Worm (Caenorhabditis elegans) whole organism, L2 larva: ENCODE data around the gene F44E2.9.

Source experiments
- C34F6.9 ChIP-seq: fragments of 150-350 bp; optimal IDR thresholded peaks from 2 replicates; lab custom pipeline; 2014; ENCODE audit warnings: missing biosample characterization, missing genetic modification characterization
- F13H6.1 ChIP-seq: sonication (generic microtip); optimal IDR thresholded peaks from 2 replicates; lab custom pipeline; 2016; ENCODE audit warnings: missing genetic modification characterization, missing compliant biosample characterization
- R02D3.7 ChIP-seq: fragments of 150-350 bp; optimal IDR thresholded peaks from 2 replicates; lab custom pipeline; 2014; ENCODE audit warnings: missing biosample characterization, missing genetic modification characterization
- ZK546.5 ChIP-seq: sonication (generic microtip); optimal IDR thresholded peaks from 2 replicates; lab custom pipeline; 2017; ENCODE audit warnings: missing biosample characterization, missing genetic modification characterization
- alr-1 ChIP-seq: fragments of 150-350 bp; optimal IDR thresholded peaks from 2 replicates; lab custom pipeline; 2014; ENCODE audit warnings: missing biosample characterization, missing genetic modification characterization
- aly-2 ChIP-seq: fragments of 150-350 bp; optimal IDR thresholded peaks from 2 replicates; lab custom pipeline; 2014; ENCODE audit warnings: missing biosample characterization, missing genetic modification characterization
- ama-1 ChIP-seq: fragments of 150-350 bp; optimal IDR thresholded peaks from 2 replicates; lab custom pipeline; 2018; ENCODE audit warnings: inconsistent platforms
- blmp-1 ChIP-seq: sonication (generic microtip); optimal IDR thresholded peaks from 2 replicates; lab custom pipeline; 2017; ENCODE audit warnings: missing genetic modification characterization, mild to moderate bottlenecking, missing compliant biosample characterization, antibody characterized with exemption, moderate library complexity; ENCODE audit not compliant: insufficient read depth
- ceh-16 ChIP-seq: fragments of 150-350 bp; optimal IDR thresholded peaks from 2 replicates; lab custom pipeline; 2014; ENCODE audit warnings: missing biosample characterization, missing genetic modification characterization
- ceh-82 ChIP-seq: fragments of 150-350 bp; optimal IDR thresholded peaks from 2 replicates; lab custom pipeline; 2014; ENCODE audit warnings: missing biosample characterization, missing genetic modification characterization
- crh-2 ChIP-seq: sonication (generic microtip); optimal IDR thresholded peaks from 2 replicates; lab custom pipeline; 2017; ENCODE audit warnings: missing biosample characterization, missing genetic modification characterization
- dmd-4 ChIP-seq: sonication (generic microtip); optimal IDR thresholded peaks from 2 replicates; lab custom pipeline; 2017; ENCODE audit warnings: missing biosample characterization, missing genetic modification characterization
- elt-1 ChIP-seq: fragments of 150-350 bp; optimal IDR thresholded peaks from 2 replicates; lab custom pipeline; 2014; ENCODE audit warnings: missing biosample characterization, missing genetic modification characterization
- fos-1 ChIP-seq: fragments of 150-350 bp; optimal IDR thresholded peaks from 2 replicates; lab custom pipeline; 2014; ENCODE audit warnings: missing biosample characterization, missing genetic modification characterization
- gmeb-1 ChIP-seq: fragments of 150-350 bp; optimal IDR thresholded peaks from 2 replicates; lab custom pipeline; 2014; ENCODE audit warnings: missing biosample characterization, missing genetic modification characterization
- lin-39 ChIP-seq: fragments of 150-350 bp; optimal IDR thresholded peaks from 2 replicates; lab custom pipeline; 2014; ENCODE audit warnings: missing biosample characterization, missing genetic modification reagents, missing genetic modification characterization
- lsy-2 ChIP-seq, 2 experiments: fragments of 150-350 bp in 1 of 2; sonication (generic microtip) in 1 of 2; optimal IDR thresholded peaks; 2 replicates each; lab custom pipeline; 2014 to 2017; ENCODE audit warnings: missing biosample characterization in 2 of 2, missing genetic modification characterization in 2 of 2
- mdl-1 ChIP-seq, 2 experiments: fragments of 150-350 bp in 1 of 2; sonication (generic microtip) in 1 of 2; optimal IDR thresholded peaks; 2 replicates each; lab custom pipeline; 2017; ENCODE audit warnings: missing biosample characterization in 2 of 2, missing genetic modification characterization in 2 of 2
- nhr-10 ChIP-seq: sonication (generic microtip); optimal IDR thresholded peaks from 2 replicates; lab custom pipeline; 2017; ENCODE audit warnings: missing biosample characterization, missing genetic modification characterization
- nhr-11 ChIP-seq: fragments of 150-350 bp; optimal IDR thresholded peaks from 2 replicates; lab custom pipeline; 2014; ENCODE audit warnings: missing biosample characterization, missing genetic modification characterization
- nhr-12 ChIP-seq: fragments of 150-350 bp; optimal IDR thresholded peaks from 2 replicates; lab custom pipeline; 2014; ENCODE audit warnings: missing biosample characterization, missing genetic modification characterization
- nhr-129 ChIP-seq: fragments of 150-350 bp; optimal IDR thresholded peaks from 2 replicates; lab custom pipeline; 2014; ENCODE audit warnings: missing biosample characterization, missing genetic modification characterization
- nhr-21 ChIP-seq: fragments of 150-350 bp; optimal IDR thresholded peaks from 2 replicates; lab custom pipeline; 2014; ENCODE audit warnings: missing biosample characterization, missing genetic modification characterization
- nhr-23 ChIP-seq: fragments of 150-350 bp; optimal IDR thresholded peaks from 2 replicates; lab custom pipeline; 2014; ENCODE audit warnings: missing biosample characterization, missing genetic modification reagents, missing genetic modification characterization
- nhr-237 ChIP-seq: fragments of 150-350 bp; optimal IDR thresholded peaks from 2 replicates; lab custom pipeline; 2014; ENCODE audit warnings: missing biosample characterization, missing genetic modification characterization
- nhr-25 ChIP-seq: fragments of 150-350 bp; sonication (generic microtip); optimal IDR thresholded peaks from 3 replicates; lab custom pipeline; 2014; ENCODE audit warnings: missing biosample characterization, missing genetic modification characterization
- nhr-6 ChIP-seq: fragments of 150-350 bp; optimal IDR thresholded peaks from 2 replicates; lab custom pipeline; 2014; ENCODE audit warnings: missing biosample characterization, missing genetic modification characterization
- peb-1 ChIP-seq: fragments of 150-350 bp; optimal IDR thresholded peaks from 2 replicates; lab custom pipeline; 2014; ENCODE audit warnings: missing biosample characterization, missing genetic modification characterization
- sem-4 ChIP-seq: fragments of 150-350 bp; optimal IDR thresholded peaks from 2 replicates; lab custom pipeline; 2014; ENCODE audit warnings: missing biosample characterization, missing genetic modification reagents, missing genetic modification characterization
- skn-1 ChIP-seq: sonication (generic microtip); optimal IDR thresholded peaks from 2 replicates; lab custom pipeline; 2017; ENCODE audit warnings: missing biosample characterization, missing genetic modification characterization
- unc-39 ChIP-seq: fragments of 150-350 bp; optimal IDR thresholded peaks from 2 replicates; lab custom pipeline; 2014; ENCODE audit warnings: missing biosample characterization, missing genetic modification characterization
- unc-55 ChIP-seq: fragments of 150-350 bp; sonication (generic microtip); optimal IDR thresholded peaks from 3 replicates; lab custom pipeline; 2014; ENCODE audit warnings: missing biosample characterization, missing genetic modification reagents, missing genetic modification characterization
- unc-62 ChIP-seq: fragments of 150-350 bp; optimal IDR thresholded peaks from 2 replicates; lab custom pipeline; 2014; ENCODE audit warnings: missing biosample characterization, missing genetic modification reagents, missing genetic modification characterization
- ztf-1 ChIP-seq: fragments of 200-800 bp; sonication (Bioruptor generic); conservative IDR thresholded peaks from 2 replicates; pipeline ENCODE4 v1.3.6; 2022; ENCODE audit warnings: missing genetic modification characterization, missing compliant biosample characterization
- ztf-11 ChIP-seq: sonication (generic microtip); optimal IDR thresholded peaks from 2 replicates; lab custom pipeline; 2017; ENCODE audit warnings: missing biosample characterization, missing genetic modification characterization

Gene F44E2.9

ce11 chrIII:8831059-8831750, 19.1 kb downstream of the F44E2.9 start, which contains the start of gene F44E2.10:
Gene F44E2.10, minus strand, starts transcription at chrIII:8831109.
- TF ChIP-seq dmd-4 (tag; lab: Kevin White, UChicago) (no peak), ztf-11 (tag; lab: Kevin White, UChicago) (no peak), lsy-2 (tag; optimal IDR thresholded peaks at IDR 0.05; lab: Kevin White, UChicago) (no peak), elt-1 (tag; lab: Kevin White, UChicago) (no peak), nhr-129 (tag; lab: Kevin White, UChicago) (no peak), unc-55 (GFP tag; lab: Kevin White, UChicago) (no peak), nhr-25 (tag; lab: Kevin White, UChicago) (no peak), blmp-1 (no peak), peb-1 (no peak), ZK546.5 (tag; lab: Kevin White, UChicago) (no peak), nhr-10 (tag; lab: Kevin White, UChicago) (no peak), mdl-1 (tag; optimal IDR thresholded peaks at IDR 0.05; lab: Kevin White, UChicago) (no peak), ama-1 (no peak), fos-1 (no peak), aly-2 (tag; lab: Kevin White, UChicago) (no peak), nhr-237 (no peak), skn-1 (tag; lab: Kevin White, UChicago) (no peak)

ce11 chrIII:8829245-8829644, 21.1 kb downstream of the F44E2.9 start, which contains the start of gene F44E2.3:
Gene F44E2.3, minus strand, starts transcription at chrIII:8829305.
- TF ChIP-seq nhr-10 (tag; lab: Kevin White, UChicago) (no peak), C34F6.9 (tag; lab: Kevin White, UChicago) (peak; percentile 10), fos-1 (peak; percentile 1), unc-55 (GFP tag; lab: Kevin White, UChicago) (peak; percentile 38)

- TF ChIP-seq ama-1 = no peak
- TF ChIP-seq nhr-11 (tag; lab: Kevin White, UChicago) = no peak
- no peak for TF ChIP-seq nhr-10 (tag; lab: Kevin White, UChicago)
- no peak for TF ChIP-seq fos-1
- TF ChIP-seq lsy-2 (tag; optimal IDR thresholded peaks at IDR 0.05; lab: Kevin White, UChicago) = no peak
- TF ChIP-seq nhr-6 (tag; lab: Kevin White, UChicago) = no peak
Measured at ce11 chrIII:8827128-8827527, 23.2 kb downstream of the F44E2.9 start, which contains the start of gene F54F2.9. Gene F54F2.9, minus strand, starts transcription at chrIII:8827228.

- no peak for TF ChIP-seq unc-39 (tag; lab: Kevin White, UChicago)
- TF ChIP-seq ZK546.5 (tag; lab: Kevin White, UChicago) = no peak
- no peak for TF ChIP-seq R02D3.7 (tag; lab: Kevin White, UChicago)
- TF ChIP-seq ztf-1 (GFP tag; lab: Robert Waterston, UW) = no peak
- no peak for TF ChIP-seq nhr-10 (tag; lab: Kevin White, UChicago)
- no peak for TF ChIP-seq skn-1 (tag; lab: Kevin White, UChicago)
- no peak for TF ChIP-seq unc-55 (GFP tag; lab: Kevin White, UChicago)
- TF ChIP-seq dmd-4 (tag; lab: Kevin White, UChicago) = no peak
- no peak for TF ChIP-seq ceh-16 (tag; lab: Kevin White, UChicago)
- no peak for TF ChIP-seq unc-62 (GFP tag; lab: Kevin White, UChicago)
- no peak for TF ChIP-seq nhr-12 (tag; lab: Kevin White, UChicago)
- TF ChIP-seq ceh-82 (tag; lab: Kevin White, UChicago) = no peak
- TF ChIP-seq sem-4 = no peak
Measured at ce11 chrIII:8824556-8824955, 25.8 kb downstream of the F44E2.9 start.

- no peak for TF ChIP-seq fos-1
- no peak for TF ChIP-seq crh-2 (tag; lab: Kevin White, UChicago)
- TF ChIP-seq, all 48 proteins: peak for 0
Measured at ce11 chrIII:8818599-8818998, 31.7 kb downstream of the F44E2.9 start, which contains the start of gene pat-2. Gene pat-2, plus strand, starts transcription at chrIII:8818899.

- TF ChIP-seq nhr-21 (tag; lab: Kevin White, UChicago) = no peak
- TF ChIP-seq unc-55 (GFP tag; lab: Kevin White, UChicago) = no peak
- no peak for TF ChIP-seq nhr-23 (tag; lab: Kevin White, UChicago)
- TF ChIP-seq lsy-2 (tag; optimal IDR thresholded peaks at IDR 0.05; lab: Kevin White, UChicago) = no peak
- TF ChIP-seq nhr-25 (tag; lab: Kevin White, UChicago) = no peak
- peak; percentile 61 for TF ChIP-seq F13H6.1 (tag; lab: Kevin White, UChicago)
- TF ChIP-seq ama-1 = no peak
- peak; percentile 45 for TF ChIP-seq nhr-129 (tag; lab: Kevin White, UChicago)
- TF ChIP-seq alr-1 (tag; lab: Kevin White, UChicago) = no peak
- no peak for TF ChIP-seq gmeb-1 (tag; lab: Kevin White, UChicago)
- no peak for TF ChIP-seq lin-39 (tag; lab: Kevin White, UChicago)
Measured at ce11 chrIII:8815699-8816098, 34.6 kb downstream of the F44E2.9 start.
